Worm (Caenorhabditis elegans): Measurements from ENCODE around the gene T26H8.4.

ce11 chrV:15330314-15330713, 23.7 kb upstream of the T26H8.4 start, which contains the start of gene srh-295:
- TF ChIP-seq ama-1 (optimal IDR thresholded peaks at IDR 0.05), result no peak
- TF ChIP-seq ztf-11 (tag; optimal IDR thresholded peaks at IDR 0.05), result no peak
- TF ChIP-seq hpl-2 (GFP tag; optimal IDR thresholded peaks at IDR 0.05), result no peak
- TF ChIP-seq egl-27 (tag; optimal IDR thresholded peaks at IDR 0.05), result no peak

All from whole organism, L1 larva.